Worm (Caenorhabditis elegans) whole organism, L4/young adult: Measurements from ENCODE around the gene npr-17.

Experiments used
- W03F9.2 ChIP-seq: fragments of 150-350 bp; optimal IDR thresholded peaks from 2 replicates; lab custom pipeline; 2014; ENCODE audit warnings: missing biosample characterization, missing genetic modification characterization
- dao-5 ChIP-seq: sonication (generic microtip); optimal IDR thresholded peaks from 2 replicates; lab custom pipeline; 2016; ENCODE audit warnings: missing genotype, missing genetic modification characterization, moderate library complexity, missing compliant biosample characterization
- him-1 ChIP-seq: sonication (generic microtip); optimal IDR thresholded peaks from 2 replicates; lab custom pipeline; 2016; ENCODE audit warnings: missing genotype, missing genetic modification reagents, missing genetic modification characterization, missing compliant biosample characterization

ce11 chrIII:7956965-7957364 is 39.3 kb downstream of the npr-17 start, which contains the start of gene C29E4.9:
- no peak for TF ChIP-seq him-1 (tag; lab: Kevin White, UChicago)
- no peak for TF ChIP-seq dao-5 (tag; lab: Kevin White, UChicago)
- TF ChIP-seq W03F9.2 (tag; lab: Kevin White, UChicago) = no peak
